Fruit fly (Drosophila melanogaster) whole organism, pupa: ENCODE data around the gene spn-F.

ENCODE experiments used
- CG10348 ChIP-seq: fragments of 200-800 bp; sonication (Bioruptor generic); IDR thresholded peaks from 2 replicates; pipeline ENCODE4 v1.3.6; 2022; ENCODE audit warnings: missing biosample characterization, missing genetic modification characterization
- CG17806 ChIP-seq: fragments of 200-800 bp; sonication (Bioruptor generic); optimal IDR thresholded peaks from 2 replicates; lab custom pipeline; 2018; ENCODE audit warnings: missing biosample characterization, mild to moderate bottlenecking, missing genetic modification characterization, moderate library complexity
- CG4496 ChIP-seq: fragments of 200-800 bp; sonication (Bioruptor generic); IDR thresholded peaks from 3 replicates; pipeline ENCODE4 v1.3.6; 2022; ENCODE audit warnings: missing biosample characterization, missing genetic modification characterization
- CG9948 ChIP-seq: fragments of 200-800 bp; sonication (Bioruptor generic); optimal IDR thresholded peaks from 2 replicates; lab custom pipeline; 2018; ENCODE audit warnings: missing biosample characterization, mild to moderate bottlenecking, missing genetic modification characterization, moderate library complexity
- gl ChIP-seq: fragments of 200-800 bp; sonication (Bioruptor generic); optimal IDR thresholded peaks from 2 replicates; lab custom pipeline; 2018; ENCODE audit warnings: missing biosample characterization, mild to moderate bottlenecking, missing genetic modification characterization

dm6 chr3R:31218214-31218876 is 36.6 kb upstream of the spn-F start:
- TF ChIP-seq CG9948 (tag; lab: Kevin White, UChicago) (no peak), CG10348 (no peak), CG4496 (GFP tag; lab: Robert Waterston, UW) (no peak), gl (tag; lab: Kevin White, UChicago) (no peak), CG17806 (tag; lab: Kevin White, UChicago) (no peak)
